Worm (Caenorhabditis elegans) whole organism, L2 larva: ENCODE data around the gene D1053.3.
A peak's percentile ranks its signal among the peaks of the same experiment; 100 is the strongest.

Source experiments
- C34F6.9 ChIP-seq: fragments of 150-350 bp; optimal IDR thresholded peaks from 2 replicates; lab custom pipeline; 2014; ENCODE audit warnings: missing biosample characterization, missing genetic modification characterization
- F13H6.1 ChIP-seq: sonication (generic microtip); optimal IDR thresholded peaks from 2 replicates; lab custom pipeline; 2016; ENCODE audit warnings: missing genetic modification characterization, missing compliant biosample characterization
- R02D3.7 ChIP-seq: fragments of 150-350 bp; optimal IDR thresholded peaks from 2 replicates; lab custom pipeline; 2014; ENCODE audit warnings: missing biosample characterization, missing genetic modification characterization
- Y55F3AM.14 ChIP-seq: fragments of 200-800 bp; sonication (Bioruptor generic); optimal IDR thresholded peaks from 2 replicates; lab custom pipeline; 2018; ENCODE audit warnings: mild to moderate bottlenecking, missing genetic modification characterization, missing compliant biosample characterization
- ZK546.5 ChIP-seq: sonication (generic microtip); optimal IDR thresholded peaks from 2 replicates; lab custom pipeline; 2017; ENCODE audit warnings: missing biosample characterization, missing genetic modification characterization
- alr-1 ChIP-seq: fragments of 150-350 bp; optimal IDR thresholded peaks from 2 replicates; lab custom pipeline; 2014; ENCODE audit warnings: missing biosample characterization, missing genetic modification characterization
- aly-2 ChIP-seq: fragments of 150-350 bp; optimal IDR thresholded peaks from 2 replicates; lab custom pipeline; 2014; ENCODE audit warnings: missing biosample characterization, missing genetic modification characterization
- ama-1 ChIP-seq: fragments of 150-350 bp; optimal IDR thresholded peaks from 2 replicates; lab custom pipeline; 2018; ENCODE audit warnings: inconsistent platforms
- blmp-1 ChIP-seq: sonication (generic microtip); optimal IDR thresholded peaks from 2 replicates; lab custom pipeline; 2017; ENCODE audit warnings: missing genetic modification characterization, mild to moderate bottlenecking, missing compliant biosample characterization, antibody characterized with exemption, moderate library complexity; ENCODE audit not compliant: insufficient read depth
- ceh-16 ChIP-seq: fragments of 150-350 bp; optimal IDR thresholded peaks from 2 replicates; lab custom pipeline; 2014; ENCODE audit warnings: missing biosample characterization, missing genetic modification characterization
- ceh-82 ChIP-seq: fragments of 150-350 bp; optimal IDR thresholded peaks from 2 replicates; lab custom pipeline; 2014; ENCODE audit warnings: missing biosample characterization, missing genetic modification characterization
- crh-2 ChIP-seq: sonication (generic microtip); optimal IDR thresholded peaks from 2 replicates; lab custom pipeline; 2017; ENCODE audit warnings: missing biosample characterization, missing genetic modification characterization
- dmd-4 ChIP-seq: sonication (generic microtip); optimal IDR thresholded peaks from 2 replicates; lab custom pipeline; 2017; ENCODE audit warnings: missing biosample characterization, missing genetic modification characterization
- egl-27 ChIP-seq: sonication (generic microtip); optimal IDR thresholded peaks from 3 replicates; lab custom pipeline; 2017; ENCODE audit warnings: missing biosample characterization, missing genetic modification reagents, missing genetic modification characterization
- elt-1 ChIP-seq: fragments of 150-350 bp; optimal IDR thresholded peaks from 2 replicates; lab custom pipeline; 2014; ENCODE audit warnings: missing biosample characterization, missing genetic modification characterization
- elt-3 ChIP-seq: sonication (generic microtip); optimal IDR thresholded peaks from 2 replicates; lab custom pipeline; 2017; ENCODE audit warnings: missing biosample characterization, missing genetic modification characterization
- fos-1 ChIP-seq: fragments of 150-350 bp; optimal IDR thresholded peaks from 2 replicates; lab custom pipeline; 2014; ENCODE audit warnings: missing biosample characterization, missing genetic modification characterization
- gmeb-1 ChIP-seq: fragments of 150-350 bp; optimal IDR thresholded peaks from 2 replicates; lab custom pipeline; 2014; ENCODE audit warnings: missing biosample characterization, missing genetic modification characterization
- lin-11 ChIP-seq: fragments of 150-350 bp; sonication (generic microtip); optimal IDR thresholded peaks from 2 replicates; lab custom pipeline; 2014; ENCODE audit warnings: missing biosample characterization, missing genetic modification characterization, inconsistent platforms, mixed read lengths
- lin-13 ChIP-seq: fragments of 150-350 bp; optimal IDR thresholded peaks from 2 replicates; lab custom pipeline; 2014; ENCODE audit warnings: missing biosample characterization, missing genetic modification reagents, missing genetic modification characterization
- lin-39 ChIP-seq: fragments of 150-350 bp; optimal IDR thresholded peaks from 2 replicates; lab custom pipeline; 2014; ENCODE audit warnings: missing biosample characterization, missing genetic modification reagents, missing genetic modification characterization
- lsy-2 ChIP-seq, 2 experiments: fragments of 150-350 bp in 1 of 2; sonication (generic microtip) in 1 of 2; optimal IDR thresholded peaks; 2 replicates each; lab custom pipeline; 2014 to 2017; ENCODE audit warnings: missing biosample characterization in 2 of 2, missing genetic modification characterization in 2 of 2
- mab-5 ChIP-seq: fragments of 150-350 bp; optimal IDR thresholded peaks from 2 replicates; lab custom pipeline; 2014; ENCODE audit warnings: missing biosample characterization, missing genetic modification characterization
- mbf-1 ChIP-seq: sonication (generic microtip); optimal IDR thresholded peaks from 2 replicates; lab custom pipeline; 2017; ENCODE audit warnings: missing biosample characterization, missing genetic modification characterization
- mdl-1 ChIP-seq, 2 experiments: fragments of 150-350 bp in 1 of 2; sonication (generic microtip) in 1 of 2; optimal IDR thresholded peaks; 2 replicates each; lab custom pipeline; 2017; ENCODE audit warnings: missing biosample characterization in 2 of 2, missing genetic modification characterization in 2 of 2
- nhr-10 ChIP-seq: sonication (generic microtip); optimal IDR thresholded peaks from 2 replicates; lab custom pipeline; 2017; ENCODE audit warnings: missing biosample characterization, missing genetic modification characterization
- nhr-11 ChIP-seq: fragments of 150-350 bp; optimal IDR thresholded peaks from 2 replicates; lab custom pipeline; 2014; ENCODE audit warnings: missing biosample characterization, missing genetic modification characterization
- nhr-12 ChIP-seq: fragments of 150-350 bp; optimal IDR thresholded peaks from 2 replicates; lab custom pipeline; 2014; ENCODE audit warnings: missing biosample characterization, missing genetic modification characterization
- nhr-129 ChIP-seq: fragments of 150-350 bp; optimal IDR thresholded peaks from 2 replicates; lab custom pipeline; 2014; ENCODE audit warnings: missing biosample characterization, missing genetic modification characterization
- nhr-21 ChIP-seq: fragments of 150-350 bp; optimal IDR thresholded peaks from 2 replicates; lab custom pipeline; 2014; ENCODE audit warnings: missing biosample characterization, missing genetic modification characterization
- nhr-23 ChIP-seq: fragments of 150-350 bp; optimal IDR thresholded peaks from 2 replicates; lab custom pipeline; 2014; ENCODE audit warnings: missing biosample characterization, missing genetic modification reagents, missing genetic modification characterization
- nhr-237 ChIP-seq: fragments of 150-350 bp; optimal IDR thresholded peaks from 2 replicates; lab custom pipeline; 2014; ENCODE audit warnings: missing biosample characterization, missing genetic modification characterization
- nhr-25 ChIP-seq: fragments of 150-350 bp; sonication (generic microtip); optimal IDR thresholded peaks from 3 replicates; lab custom pipeline; 2014; ENCODE audit warnings: missing biosample characterization, missing genetic modification characterization
- nhr-6 ChIP-seq: fragments of 150-350 bp; optimal IDR thresholded peaks from 2 replicates; lab custom pipeline; 2014; ENCODE audit warnings: missing biosample characterization, missing genetic modification characterization
- nhr-77 ChIP-seq: fragments of 150-350 bp; optimal IDR thresholded peaks from 2 replicates; lab custom pipeline; 2014; ENCODE audit warnings: missing biosample characterization, missing genetic modification characterization
- peb-1 ChIP-seq: fragments of 150-350 bp; optimal IDR thresholded peaks from 2 replicates; lab custom pipeline; 2014; ENCODE audit warnings: missing biosample characterization, missing genetic modification characterization
- sem-4 ChIP-seq: fragments of 150-350 bp; optimal IDR thresholded peaks from 2 replicates; lab custom pipeline; 2014; ENCODE audit warnings: missing biosample characterization, missing genetic modification reagents, missing genetic modification characterization
- skn-1 ChIP-seq: sonication (generic microtip); optimal IDR thresholded peaks from 2 replicates; lab custom pipeline; 2017; ENCODE audit warnings: missing biosample characterization, missing genetic modification characterization
- sma-3 ChIP-seq: sonication (generic microtip); optimal IDR thresholded peaks from 2 replicates; lab custom pipeline; 2016; ENCODE audit warnings: missing genetic modification reagents, missing genetic modification characterization, missing compliant biosample characterization
- sma-9 ChIP-seq, 2 experiments: fragments of 150-350 bp in 1 of 2; sonication (generic microtip) in 1 of 2; optimal IDR thresholded peaks; 2 replicates each; lab custom pipeline; 2014 to 2016; ENCODE audit warnings: missing genetic modification characterization in 2 of 2, mild to moderate bottlenecking in 1 of 2, missing biosample characterization in 1 of 2, missing compliant biosample characterization in 1 of 2, missing genetic modification reagents in 1 of 2, moderate library complexity in 1 of 2
- snpc-4 ChIP-seq: fragments of 150-350 bp; optimal IDR thresholded peaks from 2 replicates; lab custom pipeline; 2014; ENCODE audit warnings: missing biosample characterization, missing genetic modification characterization
- unc-39 ChIP-seq: fragments of 150-350 bp; optimal IDR thresholded peaks from 2 replicates; lab custom pipeline; 2014; ENCODE audit warnings: missing biosample characterization, missing genetic modification characterization
- unc-55 ChIP-seq: fragments of 150-350 bp; sonication (generic microtip); optimal IDR thresholded peaks from 3 replicates; lab custom pipeline; 2014; ENCODE audit warnings: missing biosample characterization, missing genetic modification reagents, missing genetic modification characterization
- unc-62 ChIP-seq: fragments of 150-350 bp; optimal IDR thresholded peaks from 2 replicates; lab custom pipeline; 2014; ENCODE audit warnings: missing biosample characterization, missing genetic modification reagents, missing genetic modification characterization
- zag-1 ChIP-seq: fragments of 150-350 bp; optimal IDR thresholded peaks from 2 replicates; lab custom pipeline; 2014; ENCODE audit warnings: missing biosample characterization, missing genetic modification characterization
- ztf-1 ChIP-seq: fragments of 200-800 bp; sonication (Bioruptor generic); conservative IDR thresholded peaks from 2 replicates; pipeline ENCODE4 v1.3.6; 2022; ENCODE audit warnings: missing genetic modification characterization, missing compliant biosample characterization
- ztf-11 ChIP-seq: sonication (generic microtip); optimal IDR thresholded peaks from 2 replicates; lab custom pipeline; 2017; ENCODE audit warnings: missing biosample characterization, missing genetic modification characterization
- ztf-4 ChIP-seq: fragments of 150-350 bp; optimal IDR thresholded peaks from 2 replicates; lab custom pipeline; 2014; ENCODE audit warnings: missing biosample characterization, missing genetic modification characterization

The D1053.3 gene

ce11 chrX:11758809-11759208 is 21.9 kb upstream of the D1053.3 start, which contains the start of gene lact-7:
Gene lact-7 (plus strand): TSS chrX:11759109.
- no peak for TF ChIP-seq nhr-237 (tag; lab: Kevin White, UChicago)
- no peak for TF ChIP-seq ceh-16 (tag; lab: Kevin White, UChicago)
- TF ChIP-seq aly-2 (tag; lab: Kevin White, UChicago) = no peak
- no peak for TF ChIP-seq elt-3 (tag; lab: Kevin White, UChicago)
- no peak for TF ChIP-seq sem-4 (tag; lab: Kevin White, UChicago)

- TF ChIP-seq skn-1 (peak; percentile 18), aly-2 (tag; lab: Kevin White, UChicago) (no peak), ceh-16 (tag; lab: Kevin White, UChicago) (no peak), nhr-25 (tag; lab: Kevin White, UChicago) (no peak), lin-13 (peak; percentile 75), nhr-237 (tag; lab: Kevin White, UChicago) (no peak), lin-11 (peak; percentile 50), dmd-4 (tag; lab: Kevin White, UChicago) (no peak), unc-39 (tag; lab: Kevin White, UChicago) (no peak), nhr-129 (tag; lab: Kevin White, UChicago) (peak; percentile 74), fos-1 (peak; percentile 68), nhr-21 (tag; lab: Kevin White, UChicago) (peak; percentile 35), R02D3.7 (no peak), nhr-12 (no peak), unc-62 (no peak), sma-9 (GFP tag; optimal IDR thresholded peaks at IDR 0.05; lab: Kevin White, UChicago) (peak; percentile 87), sma-9 (tag; optimal IDR thresholded peaks at IDR 0.05; lab: Kevin White, UChicago) (no peak), nhr-77 (tag; lab: Kevin White, UChicago) (no peak), elt-1 (tag; lab: Kevin White, UChicago) (no peak), mab-5 (tag; lab: Kevin White, UChicago) (peak; percentile 11), nhr-23 (tag; lab: Kevin White, UChicago) (no peak), ceh-82 (tag; lab: Kevin White, UChicago) (no peak), crh-2 (tag; lab: Kevin White, UChicago) (peak; percentile 65), unc-55 (GFP tag; lab: Kevin White, UChicago) (peak; percentile 91), blmp-1 (tag; lab: Kevin White, UChicago) (no peak), zag-1 (tag; lab: Kevin White, UChicago) (peak; percentile 60), Y55F3AM.14 (GFP tag; lab: Kevin White, UChicago) (no peak), ama-1 (no peak), nhr-11 (tag; lab: Kevin White, UChicago) (peak; percentile 2), nhr-10 (tag; lab: Kevin White, UChicago) (no peak), peb-1 (no peak), ZK546.5 (tag; lab: Kevin White, UChicago) (no peak), mbf-1 (tag; lab: Kevin White, UChicago) (no peak), lin-39 (tag; lab: Kevin White, UChicago) (no peak), mdl-1 (tag; optimal IDR thresholded peaks at IDR 0.05; lab: Kevin White, UChicago) (peak in 1 of 2 experiments; percentile 58), sma-3 (GFP tag; lab: Kevin White, UChicago) (no peak), ztf-4 (tag; lab: Kevin White, UChicago) (peak; percentile 29), egl-27 (peak; percentile 55), elt-3 (tag; lab: Kevin White, UChicago) (no peak), ztf-1 (no peak), snpc-4 (tag; lab: Kevin White, UChicago) (peak; percentile 15), nhr-6 (tag; lab: Kevin White, UChicago) (peak; percentile 56), F13H6.1 (peak; percentile 64), sem-4 (tag; lab: Kevin White, UChicago) (peak; percentile 15), gmeb-1 (tag; lab: Kevin White, UChicago) (no peak), ztf-11 (tag; lab: Kevin White, UChicago) (no peak), C34F6.9 (peak; percentile 63), lsy-2 (tag; optimal IDR thresholded peaks at IDR 0.05; lab: Kevin White, UChicago) (no peak), alr-1 (tag; lab: Kevin White, UChicago) (no peak)
These were observed 20.7 kb upstream of the D1053.3 start for ce11 chrX:11757666-11758065.
